Worm (Caenorhabditis elegans) whole organism, early embryonic: Measurements from ENCODE around the gene W04B5.6.

Experiments
- F13C5.2 ChIP-seq: sonication (generic microtip); optimal IDR thresholded peaks from 2 replicates; lab custom pipeline; 2017; ENCODE audit warnings: mild to moderate bottlenecking, missing genetic modification characterization, inconsistent platforms, missing compliant biosample characterization
- ceh-13 ChIP-seq: fragments of 200-800 bp; sonication (Bioruptor generic); optimal IDR thresholded peaks from 2 replicates; lab custom pipeline; 2018; ENCODE audit warnings: mild to moderate bottlenecking, missing genetic modification characterization, missing compliant biosample characterization
- flt-1 ChIP-seq: fragments of 200-800 bp; sonication (Bioruptor generic); IDR thresholded peaks from 2 replicates; pipeline ENCODE4 v1.3.6; 2022; ENCODE audit warnings: missing genetic modification characterization, missing compliant biosample characterization
- hmbx-1 ChIP-seq: sonication (generic microtip); optimal IDR thresholded peaks from 2 replicates; lab custom pipeline; 2016; ENCODE audit warnings: mild to moderate bottlenecking, missing genetic modification characterization, missing compliant biosample characterization
- hmg-4 ChIP-seq: fragments of 200-800 bp; sonication (Bioruptor generic); optimal IDR thresholded peaks from 2 replicates; lab custom pipeline; 2018; ENCODE audit warnings: mild to moderate bottlenecking, missing genetic modification characterization, missing compliant biosample characterization
- tbx-37 ChIP-seq: fragments of 200-800 bp; sonication (Bioruptor generic); conservative IDR thresholded peaks from 2 replicates; pipeline ENCODE4 v1.3.6; 2022; ENCODE audit warnings: missing genetic modification reagents, missing genetic modification characterization, missing compliant biosample characterization

- TF ChIP-seq hmg-4 (GFP tag; lab: Kevin White, UChicago), result no peak
- no peak for TF ChIP-seq tbx-37 (GFP tag; lab: Robert Waterston, UW)
- TF ChIP-seq flt-1, result no peak
- TF ChIP-seq hmbx-1 (tag; lab: Kevin White, UChicago), result no peak
- no peak for TF ChIP-seq ceh-13 (GFP tag; lab: Kevin White, UChicago)
- no peak for TF ChIP-seq F13C5.2 (tag; lab: Kevin White, UChicago)
Measured at ce11 chrIII:2454757-2455306, 19.6 kb upstream of the W04B5.6 start, which contains the start of gene nhr-121.
